Fruit fly (Drosophila melanogaster) whole organism, embryonic: ENCODE data around the gene CG43897.

ENCODE experiments used
- B-H2 ChIP-seq: fragments of 200-800 bp; sonication (Bioruptor generic); optimal IDR thresholded peaks from 2 replicates; lab custom pipeline; 2018; ENCODE audit warnings: missing biosample characterization, mild to moderate bottlenecking, missing genetic modification characterization
- BtbVII ChIP-seq: fragments of 200-800 bp; sonication (Bioruptor generic); optimal IDR thresholded peaks from 3 replicates; lab custom pipeline; 2017; ENCODE audit warnings: missing biosample characterization, mild to moderate bottlenecking, missing genetic modification characterization
- C15 ChIP-seq: fragments of 200-800 bp; sonication (Bioruptor generic); IDR thresholded peaks from 3 replicates; pipeline ENCODE4 v1.3.6; 2022; ENCODE audit warnings: missing biosample characterization, missing genetic modification characterization
- CG10543 ChIP-seq: fragments of 200-800 bp; sonication (Bioruptor generic); optimal IDR thresholded peaks from 3 replicates; lab custom pipeline; 2017; ENCODE audit warnings: missing biosample characterization, mild to moderate bottlenecking, missing genetic modification characterization, moderate library complexity
- CG11504 ChIP-seq: fragments of 200-800 bp; sonication (Bioruptor generic); optimal IDR thresholded peaks from 3 replicates; lab custom pipeline; 2019; ENCODE audit warnings: missing biosample characterization, mild to moderate bottlenecking, missing genetic modification characterization, moderate library complexity
- CG12104 ChIP-seq: fragments of 200-800 bp; sonication (Bioruptor generic); optimal IDR thresholded peaks from 3 replicates; lab custom pipeline; 2016; ENCODE audit warnings: missing biosample characterization, missing genetic modification characterization
- CG12769 ChIP-seq: fragments of 200-800 bp; sonication (Bioruptor generic); optimal IDR thresholded peaks from 2 replicates; lab custom pipeline; 2019; ENCODE audit warnings: missing biosample characterization, mild to moderate bottlenecking, missing genetic modification characterization, moderate library complexity
- CG13624 ChIP-seq: fragments of 200-800 bp; sonication (Bioruptor generic); optimal IDR thresholded peaks from 2 replicates; lab custom pipeline; 2016; ENCODE audit warnings: missing biosample characterization, missing genetic modification characterization
- CG14710 ChIP-seq: fragments of 200-800 bp; sonication (Bioruptor generic); optimal IDR thresholded peaks from 3 replicates; lab custom pipeline; 2019; ENCODE audit warnings: missing biosample characterization, mild to moderate bottlenecking, missing genetic modification characterization, moderate library complexity
- CG1529 ChIP-seq: fragments of 200-800 bp; sonication (Bioruptor generic); optimal IDR thresholded peaks from 3 replicates; lab custom pipeline; 2018; ENCODE audit warnings: missing biosample characterization, missing genetic modification characterization
- CG16815 ChIP-seq: fragments of 200-800 bp; sonication (Bioruptor generic); optimal IDR thresholded peaks from 3 replicates; lab custom pipeline; 2017; ENCODE audit warnings: missing biosample characterization, mild to moderate bottlenecking, missing genetic modification characterization
- CG16863 ChIP-seq: fragments of 200-800 bp; sonication (Bioruptor generic); optimal IDR thresholded peaks from 3 replicates; lab custom pipeline; 2016; ENCODE audit warnings: missing biosample characterization, missing genetic modification characterization
- CG17568 ChIP-seq: fragments of 200-800 bp; sonication (Bioruptor generic); optimal IDR thresholded peaks from 2 replicates; lab custom pipeline; 2018; ENCODE audit warnings: missing biosample characterization, mild to moderate bottlenecking, missing genetic modification characterization, moderate library complexity
- CG2199 ChIP-seq: fragments of 200-800 bp; sonication (Bioruptor generic); IDR thresholded peaks from 3 replicates; pipeline ENCODE4 v1.3.6; 2022; ENCODE audit warnings: missing biosample characterization, missing genetic modification characterization
- CG30403 ChIP-seq: fragments of 200-800 bp; sonication (Bioruptor generic); optimal IDR thresholded peaks from 3 replicates; lab custom pipeline; 2016; ENCODE audit warnings: missing biosample characterization, missing genetic modification characterization
- CG3838 ChIP-seq: fragments of 200-800 bp; sonication (Bioruptor generic); optimal IDR thresholded peaks from 3 replicates; lab custom pipeline; 2016; ENCODE audit warnings: missing biosample characterization, missing genetic modification characterization
- CG4820 ChIP-seq: fragments of 200-800 bp; sonication (Bioruptor generic); optimal IDR thresholded peaks from 3 replicates; lab custom pipeline; 2016; ENCODE audit warnings: missing biosample characterization, missing genetic modification characterization
- CG6272 ChIP-seq: fragments of 200-800 bp; sonication (Bioruptor generic); IDR thresholded peaks from 2 replicates; pipeline ENCODE4 v1.3.6; 2022; ENCODE audit warnings: missing biosample characterization, missing genetic modification characterization
- CG6654 ChIP-seq: fragments of 200-800 bp; sonication (Bioruptor generic); optimal IDR thresholded peaks from 2 replicates; lab custom pipeline; 2017; ENCODE audit warnings: missing biosample characterization, mild to moderate bottlenecking, missing genetic modification characterization
- CG7271 ChIP-seq: fragments of 200-800 bp; sonication (Bioruptor generic); optimal IDR thresholded peaks from 2 replicates; lab custom pipeline; 2018; ENCODE audit warnings: missing biosample characterization, mild to moderate bottlenecking, missing genetic modification characterization, moderate library complexity
- D19A ChIP-seq: fragments of 200-800 bp; optimal IDR thresholded peaks from 3 replicates; lab custom pipeline; 2019; ENCODE audit warnings: missing biosample characterization, mild to moderate bottlenecking, missing genetic modification characterization, moderate library complexity
- Fer1 ChIP-seq: fragments of 200-800 bp; sonication (Bioruptor generic); optimal IDR thresholded peaks from 2 replicates; lab custom pipeline; 2017; ENCODE audit warnings: missing biosample characterization, mild to moderate bottlenecking, missing genetic modification characterization
- Hey ChIP-seq: fragments of 200-800 bp; sonication (Bioruptor generic); optimal IDR thresholded peaks from 3 replicates; lab custom pipeline; 2018; ENCODE audit warnings: missing biosample characterization, mild to moderate bottlenecking, missing genetic modification characterization
- Hr39 ChIP-seq: fragments of >200 bp; optimal IDR thresholded peaks from 2 replicates; lab custom pipeline; 2017
- Neu2 ChIP-seq: fragments of 200-800 bp; sonication (Bioruptor generic); optimal IDR thresholded peaks from 3 replicates; lab custom pipeline; 2016; ENCODE audit warnings: missing biosample characterization, missing genetic modification characterization, borderline replicate concordance
- NfI ChIP-seq: fragments of 200-800 bp; sonication (Bioruptor generic); optimal IDR thresholded peaks from 3 replicates; lab custom pipeline; 2018; ENCODE audit warnings: missing biosample characterization, mild to moderate bottlenecking, missing genetic modification characterization, moderate library complexity
- Oaz ChIP-seq: fragments of 200-800 bp; sonication (Bioruptor generic); IDR thresholded peaks from 2 replicates; pipeline ENCODE4 v1.3.6; 2022; ENCODE audit warnings: missing biosample characterization, missing genetic modification characterization
- az2 ChIP-seq: fragments of 200-800 bp; sonication (Bioruptor generic); optimal IDR thresholded peaks from 3 replicates; lab custom pipeline; 2016; ENCODE audit warnings: missing biosample characterization, missing genetic modification characterization
- bab2 ChIP-seq: fragments of 200-800 bp; sonication (Bioruptor generic); optimal IDR thresholded peaks from 2 replicates; lab custom pipeline; 2016; ENCODE audit warnings: missing biosample characterization, missing genetic modification characterization
- bowl ChIP-seq: fragments of 200-800 bp; sonication (Bioruptor generic); IDR thresholded peaks from 2 replicates; pipeline ENCODE4 v1.3.6; 2022; ENCODE audit warnings: missing biosample characterization, missing genetic modification characterization
- chm ChIP-seq: fragments of 200-800 bp; sonication (Bioruptor generic); IDR thresholded peaks from 2 replicates; pipeline ENCODE4 v1.3.6; 2022; ENCODE audit warnings: missing biosample characterization, missing genetic modification characterization
- eyg ChIP-seq: fragments of 200-800 bp; sonication (Bioruptor generic); optimal IDR thresholded peaks from 3 replicates; lab custom pipeline; 2016; ENCODE audit warnings: missing biosample characterization, missing genetic modification characterization
- fd64A ChIP-seq: fragments of 200-800 bp; sonication (Bioruptor generic); optimal IDR thresholded peaks from 3 replicates; lab custom pipeline; 2018; ENCODE audit warnings: missing biosample characterization, mild to moderate bottlenecking, missing genetic modification characterization
- h ChIP-seq: fragments of >200 bp; optimal IDR thresholded peaks from 2 replicates; lab custom pipeline; 2017
- hbn ChIP-seq: fragments of 200-800 bp; sonication (Bioruptor generic); IDR thresholded peaks from 2 replicates; pipeline ENCODE4 v1.3.6; 2022; ENCODE audit warnings: missing biosample characterization, missing genetic modification characterization; ENCODE audit not compliant: partially characterized antibody
- insv ChIP-seq, 2 experiments: fragments of 200-800 bp; sonication (Bioruptor generic); optimal IDR thresholded peaks; 3 replicates each; lab custom pipeline; 2016 to 2018; ENCODE audit warnings: missing biosample characterization in 2 of 2, missing genetic modification characterization in 2 of 2
- ken ChIP-seq: fragments of 200-800 bp; sonication (Bioruptor generic); IDR thresholded peaks from 3 replicates; pipeline ENCODE4 v1.3.6; 2022; ENCODE audit warnings: missing biosample characterization, missing genetic modification characterization
- nerfin-1 ChIP-seq: fragments of 200-800 bp; sonication (Bioruptor generic); optimal IDR thresholded peaks from 3 replicates; lab custom pipeline; 2019; ENCODE audit warnings: missing biosample characterization, mild to moderate bottlenecking, missing genetic modification characterization, moderate library complexity
- org-1 ChIP-seq: fragments of 200-800 bp; sonication (Bioruptor generic); optimal IDR thresholded peaks from 2 replicates; lab custom pipeline; 2017; ENCODE audit warnings: missing biosample characterization, missing genetic modification characterization
- otp ChIP-seq: fragments of 200-800 bp; sonication (Bioruptor generic); IDR thresholded peaks from 3 replicates; pipeline ENCODE4, ENCODE4 v1.3.6; 2022; ENCODE audit warnings: missing biosample characterization, missing genetic modification characterization
- peb ChIP-seq: fragments of 200-800 bp; sonication (Bioruptor generic); IDR thresholded peaks from 2 replicates; pipeline ENCODE4 v1.3.6; 2022; ENCODE audit warnings: missing biosample characterization, missing genetic modification characterization
- rib ChIP-seq: fragments of 200-800 bp; sonication (Bioruptor generic); IDR thresholded peaks from 2 replicates; pipeline ENCODE4 v1.3.6; 2022; ENCODE audit warnings: missing biosample characterization, missing genetic modification characterization
- row ChIP-seq: fragments of 200-800 bp; sonication (Bioruptor generic); IDR thresholded peaks from 3 replicates; pipeline ENCODE4 v1.3.6; 2022; ENCODE audit warnings: missing biosample characterization, missing genetic modification characterization
- schlank ChIP-seq: fragments of 200-800 bp; sonication (Bioruptor generic); optimal IDR thresholded peaks from 2 replicates; lab custom pipeline; 2018; ENCODE audit warnings: missing biosample characterization, mild to moderate bottlenecking, missing genetic modification characterization
- shn ChIP-seq: fragments of 200-800 bp; sonication (Bioruptor generic); optimal IDR thresholded peaks from 3 replicates; lab custom pipeline; 2016; ENCODE audit warnings: missing biosample characterization, missing genetic modification characterization
- stc ChIP-seq: fragments of 200-800 bp; sonication (Bioruptor generic); IDR thresholded peaks from 2 replicates; pipeline ENCODE4 v1.3.6; 2022; ENCODE audit warnings: missing biosample characterization, missing genetic modification characterization
- stwl ChIP-seq: fragments of 200-800 bp; sonication (Bioruptor generic); optimal IDR thresholded peaks from 3 replicates; lab custom pipeline; 2018; ENCODE audit warnings: missing biosample characterization, mild to moderate bottlenecking, missing genetic modification characterization, moderate library complexity
- tna ChIP-seq: fragments of 200-800 bp; sonication (Bioruptor generic); IDR thresholded peaks from 2 replicates; pipeline ENCODE4 v1.3.6; 2022; ENCODE audit warnings: missing biosample characterization, missing genetic modification characterization; ENCODE audit not compliant: partially characterized antibody
- trem ChIP-seq: fragments of 200-800 bp; optimal IDR thresholded peaks from 3 replicates; lab custom pipeline; 2019; ENCODE audit warnings: missing biosample characterization, mild to moderate bottlenecking, missing genetic modification characterization, moderate library complexity
- wor ChIP-seq: fragments of 200-800 bp; sonication (Bioruptor generic); IDR thresholded peaks from 2 replicates; pipeline ENCODE4 v1.3.6; 2022; ENCODE audit warnings: missing biosample characterization, missing genetic modification characterization

CG43897 gene

dm6 chr3L:9854583-9855519 is 41.2 kb downstream of the CG43897 start, which contains the start of gene RasGAP1 (continued):
- no peak for TF ChIP-seq h (lab: Kevin White, UChicago)
- no peak for TF ChIP-seq bowl (GFP tag; lab: Robert Waterston, UW)
- TF ChIP-seq CG17568 (GFP tag; lab: Kevin White, UChicago): no peak
- TF ChIP-seq CG3838 (GFP tag; lab: Kevin White, UChicago): no peak
- TF ChIP-seq CG7271 (tag; lab: Kevin White, UChicago): no peak
- TF ChIP-seq schlank (tag; lab: Kevin White, UChicago): no peak
- no peak for TF ChIP-seq Hr39 (lab: Kevin White, UChicago)
- no peak for TF ChIP-seq NfI (GFP tag; lab: Kevin White, UChicago)
- TF ChIP-seq CG30403 (GFP tag; lab: Kevin White, UChicago): no peak
- TF ChIP-seq hbn (GFP tag; lab: Robert Waterston, UW): no peak; the same call in 1 of the 2 replicates
- peak; percentile 26; the same call in 1 of the 2 replicates for TF ChIP-seq rib (GFP tag; lab: Robert Waterston, UW)
- no peak for TF ChIP-seq Neu2 (GFP tag; lab: Kevin White, UChicago)
- TF ChIP-seq CG14710 (tag; lab: Kevin White, UChicago): no peak
- no peak for TF ChIP-seq BtbVII (GFP tag; lab: Kevin White, UChicago)
- TF ChIP-seq D19A: no peak
- TF ChIP-seq CG10543 (GFP tag; lab: Kevin White, UChicago): no peak
- no peak for TF ChIP-seq CG16863 (GFP tag; lab: Kevin White, UChicago)
- TF ChIP-seq Oaz (GFP tag; lab: Robert Waterston, UW): no peak
- TF ChIP-seq row (GFP tag; lab: Robert Waterston, UW): peak; percentile 11; the same call in 2 of the 3 replicates
- TF ChIP-seq eyg (GFP tag; lab: Kevin White, UChicago): no peak
- TF ChIP-seq CG13624: peak; percentile 47
- TF ChIP-seq az2 (GFP tag; lab: Kevin White, UChicago): no peak
- TF ChIP-seq stwl (tag; lab: Kevin White, UChicago): peak; percentile 43
- no peak for TF ChIP-seq CG6654 (GFP tag; lab: Kevin White, UChicago)
- TF ChIP-seq insv (GFP tag; optimal IDR thresholded peaks at IDR 0.05; lab: Kevin White, UChicago): no peak
- no peak for TF ChIP-seq otp (GFP tag; lab: Robert Waterston, UW)
- TF ChIP-seq CG2199 (GFP tag; lab: Robert Waterston, UW): 0 out of 3 replicates have a peak, but pooled peaks have one; percentile 33
- TF ChIP-seq nerfin-1 (tag; lab: Kevin White, UChicago): peak; percentile 62
- peak; percentile 27 for TF ChIP-seq CG12769 (tag; lab: Kevin White, UChicago)
- TF ChIP-seq CG4820 (GFP tag; lab: Kevin White, UChicago): no peak
- no peak for TF ChIP-seq CG16815 (GFP tag; lab: Kevin White, UChicago)
- TF ChIP-seq bab2 (GFP tag; lab: Kevin White, UChicago): no peak
- peak; percentile 11 for TF ChIP-seq shn (GFP tag; lab: Kevin White, UChicago)
- no peak for TF ChIP-seq org-1 (GFP tag; lab: Kevin White, UChicago)
- no peak for TF ChIP-seq CG1529 (GFP tag; lab: Kevin White, UChicago)
- no peak for TF ChIP-seq tna (GFP tag; lab: Robert Waterston, UW)
- no peak for TF ChIP-seq wor (GFP tag; lab: Robert Waterston, UW)
- peak; percentile 52 for TF ChIP-seq chm (GFP tag; lab: Robert Waterston, UW)
- TF ChIP-seq ken: peak; percentile 35; the same call in 2 of the 3 replicates
- TF ChIP-seq B-H2: no peak
- TF ChIP-seq CG6272: no peak
- TF ChIP-seq stc: no peak
- no peak for TF ChIP-seq fd64A (GFP tag; lab: Kevin White, UChicago)
- no peak for TF ChIP-seq peb (GFP tag; lab: Robert Waterston, UW)
- TF ChIP-seq CG11504 (tag; lab: Kevin White, UChicago): peak; percentile 60
- TF ChIP-seq trem (tag; lab: Kevin White, UChicago): no peak
- TF ChIP-seq Fer1 (GFP tag; lab: Kevin White, UChicago): peak; percentile 23
- no peak for TF ChIP-seq Hey
- no peak for TF ChIP-seq C15
- no peak for TF ChIP-seq CG12104
